Worm (Caenorhabditis elegans) whole organism, late embryonic: ENCODE results near the gene srz-97.

Source experiments
- lim-6 ChIP-seq: sonication (generic microtip); optimal IDR thresholded peaks from 2 replicates; lab custom pipeline; 2016; ENCODE audit warnings: missing genetic modification characterization, missing compliant biosample characterization
- mec-3 ChIP-seq: sonication (generic microtip); optimal IDR thresholded peaks from 2 replicates; lab custom pipeline; 2016; ENCODE audit warnings: borderline replicate concordance, missing genetic modification characterization, missing compliant biosample characterization
- pros-1 ChIP-seq: fragments of 150-350 bp; optimal IDR thresholded peaks from 2 replicates; lab custom pipeline; 2014; ENCODE audit warnings: missing biosample characterization, missing genetic modification reagents, missing genetic modification characterization
- tbx-2 ChIP-seq: sonication (generic microtip); optimal IDR thresholded peaks from 2 replicates; lab custom pipeline; 2016; ENCODE audit warnings: missing genetic modification characterization, missing compliant biosample characterization
- unc-3 ChIP-seq, 2 experiments: fragments of 200-800 bp in 1 of 2; sonication (Bioruptor generic) in 1 of 2; sonication (generic microtip) in 1 of 2; conservative IDR thresholded peaks in 1 of 2; optimal IDR thresholded peaks in 1 of 2; 2 replicates each; pipeline versions ENCODE4 v1.3.6 to Lab custom; 2016 to 2022; ENCODE audit warnings: missing compliant biosample characterization in 2 of 2, missing genetic modification characterization in 2 of 2, missing genetic modification reagents in 1 of 2

ce11 chrV:14472229-14472628 lies 4.2 kb upstream of the srz-97 start, which contains the start of gene clec-227:
- TF ChIP-seq unc-3 (GFP tag; conservative IDR thresholded peaks at IDR 0.05; lab: Robert Waterston, UW) (no peak), unc-3 (tag; optimal IDR thresholded peaks at IDR 0.05; lab: Kevin White, UChicago) (no peak), pros-1 (tag; lab: Kevin White, UChicago) (no peak), tbx-2 (tag; lab: Kevin White, UChicago) (no peak), mec-3 (tag; lab: Kevin White, UChicago) (no peak), lim-6 (no peak)
